Worm (Caenorhabditis elegans): Measurements from ENCODE around the gene sec-10.

sec-10 gene

ce11 chrIV:7815683-7816183 lies 33.4 kb upstream of the sec-10 start, which contains the start of gene cdgs-1 (continued):
- no peak for TF ChIP-seq snpc-4 (GFP tag; optimal IDR thresholded peaks at IDR 0.05)
- peak in 1 of 4 experiments; percentile 17 for TF ChIP-seq snpc-4 (tag; optimal IDR thresholded peaks at IDR 0.05)
- TF ChIP-seq ztf-18 (tag; optimal IDR thresholded peaks at IDR 0.05) = no peak

DNA sequence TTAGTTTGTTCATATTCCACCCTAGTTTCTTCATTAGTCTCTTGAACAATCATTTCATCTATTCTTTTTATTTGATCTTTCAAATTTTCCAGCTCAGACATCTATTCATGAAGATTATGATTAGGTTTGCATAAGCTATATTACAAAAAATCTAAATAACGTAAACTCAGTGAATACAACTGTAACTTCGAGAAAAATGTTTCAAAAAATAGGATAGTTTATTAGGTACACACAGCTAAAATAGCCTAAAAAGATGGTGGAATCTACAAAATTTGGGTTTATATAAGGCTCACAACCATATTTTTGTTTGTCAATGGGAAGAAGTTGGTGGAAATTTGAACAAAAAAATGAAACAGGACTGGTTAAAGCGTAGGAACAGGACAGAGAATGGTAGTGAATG lies 30.4 kb upstream of the sec-10 start, which contains the start of gene zgpa-1:
Gene zgpa-1, minus strand, starts transcription at position 101 of the 400 bp plus-strand sequence.
- TF ChIP-seq ceh-27 (GFP tag; optimal IDR thresholded peaks at IDR 0.05) (no peak), nfyb-1 (GFP tag; IDR thresholded peaks at IDR 0.05) (no peak), let-526 (GFP tag; IDR thresholded peaks at IDR 0.05) (no peak), Y53G8AR.9 (GFP tag; conservative IDR thresholded peaks at IDR 0.05) (no peak), madf-6 (GFP tag; IDR thresholded peaks at IDR 0.05) (no peak), Y56A3A.18 (GFP tag; IDR thresholded peaks at IDR 0.05) (no peak), zim-3 (tag; optimal IDR thresholded peaks at IDR 0.05) (no peak), ceh-79 (tag; optimal IDR thresholded peaks at IDR 0.05) (no peak), F55B11.4 (tag; optimal IDR thresholded peaks at IDR 0.05; ENCODE audit: borderline replicate concordance, insufficient read depth) (no peak), ceh-40 (GFP tag; IDR thresholded peaks at IDR 0.05) (no peak)

DNA sequence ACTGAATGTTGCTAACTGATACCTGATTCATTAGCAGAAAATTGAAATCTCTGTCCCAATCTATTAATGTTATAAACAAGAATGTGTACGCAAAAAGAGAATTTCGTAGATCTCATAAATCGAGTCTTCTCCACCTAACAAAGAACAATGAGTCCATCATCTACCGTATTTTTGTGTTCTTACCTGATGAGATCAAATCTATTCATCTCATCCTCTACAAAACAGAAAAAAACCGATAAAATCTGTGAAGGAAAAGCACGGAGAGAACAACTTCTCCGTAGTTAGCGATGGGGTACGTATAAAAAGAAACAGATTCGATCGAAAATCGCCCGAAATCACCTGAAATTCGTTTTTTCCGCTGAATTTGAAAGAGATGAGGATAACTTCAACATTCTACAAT lies 26.3 kb upstream of the sec-10 start, which contains the start of gene C33H5.1:
Gene C33H5.1, plus strand, starts transcription at position 330 of the 400 bp plus-strand sequence.
- TF ChIP-seq nfyb-1 (GFP tag; IDR thresholded peaks at IDR 0.05) (no peak), nhr-80 (tag; optimal IDR thresholded peaks at IDR 0.05) (no peak), madf-10 (tag; optimal IDR thresholded peaks at IDR 0.05) (no peak), F52B5.7 (tag; optimal IDR thresholded peaks at IDR 0.05) (no peak)

- TF ChIP-seq aptf-3 (GFP tag; IDR thresholded peaks at IDR 0.05) (no peak), cebp-1 (GFP tag; IDR thresholded peaks at IDR 0.05) (no peak), cebp-1 (tag; optimal IDR thresholded peaks at IDR 0.05) (no peak), pbrm-1 (GFP tag; IDR thresholded peaks at IDR 0.05) (no peak), F33H1.4 (GFP tag; IDR thresholded peaks at IDR 0.05) (no peak), ccch-3 (GFP tag; optimal IDR thresholded peaks at IDR 0.05) (no peak), nhr-120 (GFP tag; IDR thresholded peaks at IDR 0.05) (no peak), athp-1 (tag; optimal IDR thresholded peaks at IDR 0.05) (no peak), D2030.7 (GFP tag; IDR thresholded peaks at IDR 0.05) (no peak), T07F8.4 (tag; optimal IDR thresholded peaks at IDR 0.05) (no peak), rcor-1 (GFP tag; IDR thresholded peaks at IDR 0.05) (no peak), atf-7 (tag; optimal IDR thresholded peaks at IDR 0.05) (no peak), ztf-26 (tag; optimal IDR thresholded peaks at IDR 0.05) (no peak), bed-1 (GFP tag; IDR thresholded peaks at IDR 0.05) (no peak), sptf-2 (GFP tag; optimal IDR thresholded peaks at IDR 0.05) (no peak), ztf-22 (GFP tag; optimal IDR thresholded peaks at IDR 0.05) (no peak), repo-1 (tag; optimal IDR thresholded peaks at IDR 0.05) (no peak)
Observed at ce11 chrIV:7804740-7805139, 22.4 kb upstream of the sec-10 start, which contains the start of gene C33H5.2. TSS of gene C33H5.2 (plus strand) at chrIV:7805040.

- no peak for TF ChIP-seq dox-1 (GFP tag; IDR thresholded peaks at IDR 0.05)
- no peak for TF ChIP-seq nhr-80 (tag; optimal IDR thresholded peaks at IDR 0.05)
- TF ChIP-seq hmg-1.2 (GFP tag; IDR thresholded peaks at IDR 0.05) = no peak
- TF ChIP-seq Y67H2A.10 (GFP tag; conservative IDR thresholded peaks at IDR 0.05) = no peak
- TF ChIP-seq lsl-1 (GFP tag; optimal IDR thresholded peaks at IDR 0.05) = no peak
Observed at ce11 chrIV:7803250-7803649, 21.0 kb upstream of the sec-10 start, which contains the start of gene C33H5.16. TSS of gene C33H5.16 (minus strand) at chrIV:7803350.

Data from whole organism, young adult.